Fruit fly (Drosophila melanogaster): ENCODE data around the gene HHEX.

DNA sequence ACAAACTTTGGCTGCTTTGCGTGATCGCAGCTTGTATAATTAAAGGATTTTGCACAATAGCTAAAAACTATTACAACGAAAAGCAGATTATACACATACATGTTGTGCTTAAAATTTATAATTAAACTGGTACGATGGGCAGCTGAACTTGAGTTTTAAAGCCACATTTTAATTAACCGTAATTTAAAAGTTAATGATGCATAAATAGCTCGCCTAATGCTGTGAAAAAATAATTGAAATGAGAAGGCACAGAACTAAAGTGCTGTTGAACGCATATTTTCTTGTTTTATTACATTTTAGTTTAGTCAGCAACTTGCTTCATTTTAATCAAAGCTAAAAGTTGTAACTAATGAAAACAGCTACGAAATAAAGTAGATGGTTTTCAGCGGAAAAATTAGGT, 48.9 kb upstream of the HHEX start, which contains the start of gene Obp93a:
- TF ChIP-seq CTCF (optimal IDR thresholded peaks at IDR 0.05), result no peak
- TF ChIP-seq CG8478 (optimal IDR thresholded peaks at IDR 0.05), result no peak

Data from S2 (cell line).